Fruit fly (Drosophila melanogaster): ENCODE measurements around the gene CG31673.

Gene CG31673

dm6 chr2L:20805624-20806339, 23.6 kb upstream of the CG31673 start (continued):
- peak; percentile 60 for TF ChIP-seq CG11902 (GFP tag; optimal IDR thresholded peaks at IDR 0.05)
- TF ChIP-seq salr (GFP tag; optimal IDR thresholded peaks at IDR 0.05) = peak; percentile 11 to 38
- TF ChIP-seq CG9139 (GFP tag; optimal IDR thresholded peaks at IDR 0.05) = peak; percentile 12
- peak; percentile 80 for TF ChIP-seq eg (GFP tag; IDR thresholded peaks at IDR 0.05)
- peak; percentile 65 for TF ChIP-seq Sox14 (GFP tag; optimal IDR thresholded peaks at IDR 0.05)
- TF ChIP-seq net (GFP tag; optimal IDR thresholded peaks at IDR 0.05) = peak; percentile 79
- TF ChIP-seq CG6276 (GFP tag; optimal IDR thresholded peaks at IDR 0.05) = peak; percentile 65
- TF ChIP-seq CG6854 (GFP tag; optimal IDR thresholded peaks at IDR 0.05) = no peak
- TF ChIP-seq CG6808 (GFP tag; optimal IDR thresholded peaks at IDR 0.05) = peak; percentile 34
- TF ChIP-seq fkh (GFP tag; optimal IDR thresholded peaks at IDR 0.05) = peak; percentile 60
- peak; percentile 76 for TF ChIP-seq CG8119 (GFP tag; IDR thresholded peaks at IDR 0.05)
- TF ChIP-seq acj6 (GFP tag; optimal IDR thresholded peaks at IDR 0.05) = peak; percentile 78
- peak; percentile 78 for TF ChIP-seq Sox102F (GFP tag; optimal IDR thresholded peaks at IDR 0.05)

- TF ChIP-seq fd85E (GFP tag; optimal IDR thresholded peaks at IDR 0.05) = no peak
- no peak for TF ChIP-seq Ets21C (GFP tag; optimal IDR thresholded peaks at IDR 0.05)
- no peak for TF ChIP-seq fkh (GFP tag; optimal IDR thresholded peaks at IDR 0.05)
- TF ChIP-seq CG1621 (tag; optimal IDR thresholded peaks at IDR 0.05) = no peak
- TF ChIP-seq CG3032 (tag; optimal IDR thresholded peaks at IDR 0.05) = no peak
- no peak for TF ChIP-seq esn (GFP tag; optimal IDR thresholded peaks at IDR 0.05)
- no peak for TF ChIP-seq CG7368 (GFP tag; optimal IDR thresholded peaks at IDR 0.05)
- no peak for TF ChIP-seq net (GFP tag; optimal IDR thresholded peaks at IDR 0.05)
- TF ChIP-seq acj6 (GFP tag; optimal IDR thresholded peaks at IDR 0.05) = no peak
- no peak for TF ChIP-seq CG6163 (GFP tag; IDR thresholded peaks at IDR 0.05)
- no peak for TF ChIP-seq Met (GFP tag; optimal IDR thresholded peaks at IDR 0.05)
- no peak for TF ChIP-seq CG34406 (GFP tag; optimal IDR thresholded peaks at IDR 0.05)
- no peak for TF ChIP-seq dsx (GFP tag; optimal IDR thresholded peaks at IDR 0.05; ENCODE audit: poor library complexity, severe bottlenecking)
- TF ChIP-seq CG8632 (GFP tag; optimal IDR thresholded peaks at IDR 0.05) = no peak
- no peak for TF ChIP-seq Smox (GFP tag; optimal IDR thresholded peaks at IDR 0.05)
- no peak for TF ChIP-seq ss (GFP tag; optimal IDR thresholded peaks at IDR 0.05)
- no peak for TF ChIP-seq CG15336 (GFP tag; IDR thresholded peaks at IDR 0.05)
- TF ChIP-seq Hr4 (GFP tag; optimal IDR thresholded peaks at IDR 0.05) = no peak
- no peak for TF ChIP-seq CG32006 (GFP tag; optimal IDR thresholded peaks at IDR 0.05)
- TF ChIP-seq cyc (GFP tag; optimal IDR thresholded peaks at IDR 0.05) = no peak
Measured at dm6 chr2L:20806619-20807018, 22.8 kb upstream of the CG31673 start.

dm6 chr2L:20807617-20808509, 21.5 kb upstream of the CG31673 start:
- TF ChIP-seq cyc (GFP tag; optimal IDR thresholded peaks at IDR 0.05) (no peak), CG8632 (GFP tag; optimal IDR thresholded peaks at IDR 0.05) (peak; percentile 40), achi (GFP tag; optimal IDR thresholded peaks at IDR 0.05) (peak; percentile 26), CG7368 (GFP tag; optimal IDR thresholded peaks at IDR 0.05) (no peak), CG34406 (GFP tag; optimal IDR thresholded peaks at IDR 0.05) (peak; percentile 49), CG3032 (tag; optimal IDR thresholded peaks at IDR 0.05) (peak; percentile 35), Gug (GFP tag; IDR thresholded peaks at IDR 0.05) (no peak), Smox (GFP tag; optimal IDR thresholded peaks at IDR 0.05) (no peak), Ets21C (GFP tag; optimal IDR thresholded peaks at IDR 0.05) (no peak), Eip78C (GFP tag) (peak; percentile 68), CG3919 (GFP tag; optimal IDR thresholded peaks at IDR 0.05) (peak; percentile 31), Hr39 (GFP tag; optimal IDR thresholded peaks at IDR 0.05) (no peak), Hr38 (GFP tag; optimal IDR thresholded peaks at IDR 0.05) (no peak), Sox15 (GFP tag; optimal IDR thresholded peaks at IDR 0.05) (no peak), lz (GFP tag; optimal IDR thresholded peaks at IDR 0.05) (no peak), dac (GFP tag; optimal IDR thresholded peaks at IDR 0.05) (no peak), esn (GFP tag; optimal IDR thresholded peaks at IDR 0.05) (peak; percentile 27), ss (GFP tag; optimal IDR thresholded peaks at IDR 0.05) (peak in 1 of 2 experiments; percentile 12), CG6792 (GFP tag; optimal IDR thresholded peaks at IDR 0.05) (peak; percentile 40), net (GFP tag; optimal IDR thresholded peaks at IDR 0.05) (no peak), Sox102F (GFP tag; optimal IDR thresholded peaks at IDR 0.05) (no peak), fd85E (GFP tag; optimal IDR thresholded peaks at IDR 0.05) (no peak), fd59A (GFP tag; optimal IDR thresholded peaks at IDR 0.05) (no peak), Eip93F (GFP tag; optimal IDR thresholded peaks at IDR 0.05) (no peak), fkh (GFP tag; optimal IDR thresholded peaks at IDR 0.05) (peak; percentile 87), CG6808 (GFP tag; optimal IDR thresholded peaks at IDR 0.05) (peak; percentile 14), salr (GFP tag; optimal IDR thresholded peaks at IDR 0.05) (no peak), Eip75B (GFP tag; optimal IDR thresholded peaks at IDR 0.05) (no peak), eg (GFP tag; IDR thresholded peaks at IDR 0.05) (peak; percentile 53; the same call in 2 of the 3 replicates)
